Worm (Caenorhabditis elegans) whole organism, late embryonic: Measurements from ENCODE around the gene R07B7.12.

ENCODE experiments used
- ahr-1 ChIP-seq: sonication (generic microtip); optimal IDR thresholded peaks from 2 replicates; lab custom pipeline; 2016; ENCODE audit warnings: missing genetic modification characterization, missing compliant biosample characterization
- ceh-18 ChIP-seq: sonication (generic microtip); optimal IDR thresholded peaks from 2 replicates; lab custom pipeline; 2016; ENCODE audit warnings: missing genetic modification characterization, missing compliant biosample characterization
- ceh-2 ChIP-seq: sonication (generic microtip); optimal IDR thresholded peaks from 2 replicates; lab custom pipeline; 2016; ENCODE audit warnings: missing genotype, missing genetic modification characterization, missing compliant biosample characterization
- ceh-24 ChIP-seq: sonication (generic microtip); optimal IDR thresholded peaks from 2 replicates; lab custom pipeline; 2016; ENCODE audit warnings: mild to moderate bottlenecking, missing genetic modification characterization, missing compliant biosample characterization
- nhr-11 ChIP-seq: fragments of 150-350 bp; optimal IDR thresholded peaks from 2 replicates; lab custom pipeline; 2014; ENCODE audit warnings: missing biosample characterization, missing genetic modification characterization
- ref-2 ChIP-seq: sonication (generic microtip); optimal IDR thresholded peaks from 2 replicates; lab custom pipeline; 2016; ENCODE audit warnings: missing genetic modification characterization, missing compliant biosample characterization
- tbx-2 ChIP-seq: sonication (generic microtip); optimal IDR thresholded peaks from 2 replicates; lab custom pipeline; 2016; ENCODE audit warnings: missing genetic modification characterization, missing compliant biosample characterization
- unc-42 ChIP-seq: sonication (generic microtip); optimal IDR thresholded peaks from 2 replicates; lab custom pipeline; 2016; ENCODE audit warnings: missing genotype, missing genetic modification characterization, missing compliant biosample characterization

- TF ChIP-seq ref-2 (tag; lab: Kevin White, UChicago), result no peak
- no peak for TF ChIP-seq ceh-2 (tag; lab: Kevin White, UChicago)
- no peak for TF ChIP-seq ahr-1 (tag; lab: Kevin White, UChicago)
- TF ChIP-seq ceh-18, result no peak
- no peak for TF ChIP-seq ceh-24
- TF ChIP-seq tbx-2, result no peak
- no peak for TF ChIP-seq unc-42 (tag; lab: Kevin White, UChicago)
- TF ChIP-seq nhr-11 (tag; lab: Kevin White, UChicago), result no peak
Observed at ce11 chrV:12113726-12114125, 24.9 kb downstream of the R07B7.12 start.
